Worm (Caenorhabditis elegans) whole organism, mixed stage, embryonic: ENCODE data around the gene srbc-23.

ENCODE experiments used
- M03D4.4 ChIP-seq: sonication (generic microtip); optimal IDR thresholded peaks from 2 replicates; lab custom pipeline; 2017; ENCODE audit warnings: mild to moderate bottlenecking, missing genetic modification characterization, missing compliant biosample characterization
- bed-3 ChIP-seq: fragments of 200-800 bp; sonication (Bioruptor generic); optimal IDR thresholded peaks from 3 replicates; lab custom pipeline; 2018; ENCODE audit warnings: mild to moderate bottlenecking, missing genetic modification characterization, moderate library complexity, missing compliant biosample characterization
- blmp-1 ChIP-seq: fragments of 150-350 bp; optimal IDR thresholded peaks from 2 replicates; lab custom pipeline; 2014; ENCODE audit warnings: missing biosample characterization, missing genetic modification characterization
- ceh-39 ChIP-seq: fragments of 150-350 bp; optimal IDR thresholded peaks from 2 replicates; lab custom pipeline; 2014; ENCODE audit warnings: missing biosample characterization, missing genetic modification characterization
- ceh-43 ChIP-seq: fragments of 200-800 bp; sonication (Bioruptor generic); optimal IDR thresholded peaks from 2 replicates; lab custom pipeline; 2018; ENCODE audit warnings: mild to moderate bottlenecking, missing genetic modification characterization, moderate library complexity, missing compliant biosample characterization
- ceh-83 ChIP-seq: fragments of 200-800 bp; sonication (Bioruptor generic); optimal IDR thresholded peaks from 2 replicates; lab custom pipeline; 2018; ENCODE audit warnings: mild to moderate bottlenecking, missing genetic modification characterization, missing compliant biosample characterization
- ces-1 ChIP-seq: fragments of 150-350 bp; optimal IDR thresholded peaks from 2 replicates; lab custom pipeline; 2014; ENCODE audit warnings: missing biosample characterization, missing genetic modification reagents, missing genetic modification characterization
- cnd-1 ChIP-seq: fragments of 200-800 bp; sonication (Bioruptor generic); optimal IDR thresholded peaks from 2 replicates; lab custom pipeline; 2018; ENCODE audit warnings: mild to moderate bottlenecking, missing genetic modification characterization, missing compliant biosample characterization
- elt-1 ChIP-seq: sonication (generic microtip); optimal IDR thresholded peaks from 2 replicates; lab custom pipeline; 2017; ENCODE audit warnings: missing genetic modification characterization, mild to moderate bottlenecking, missing compliant biosample characterization, antibody characterized with exemption, moderate library complexity, borderline replicate concordance; ENCODE audit not compliant: insufficient read depth
- elt-3 ChIP-seq: fragments of 150-350 bp; optimal IDR thresholded peaks from 2 replicates; lab custom pipeline; 2014; ENCODE audit warnings: missing biosample characterization, missing genetic modification characterization
- flh-1 ChIP-seq: fragments of 200-800 bp; sonication (Bioruptor generic); optimal IDR thresholded peaks from 2 replicates; lab custom pipeline; 2018; ENCODE audit warnings: mild to moderate bottlenecking, missing genetic modification characterization, moderate library complexity, missing compliant biosample characterization
- ham-2 ChIP-seq: fragments of 200-800 bp; sonication (Bioruptor generic); optimal IDR thresholded peaks from 2 replicates; lab custom pipeline; 2018; ENCODE audit warnings: mild to moderate bottlenecking, missing genetic modification characterization, missing compliant biosample characterization
- hlh-1 ChIP-seq: fragments of 150-350 bp; optimal IDR thresholded peaks from 2 replicates; lab custom pipeline; 2014; ENCODE audit warnings: missing biosample characterization, missing genetic modification reagents, missing genetic modification characterization
- lin-13 ChIP-seq: fragments of 150-350 bp; optimal IDR thresholded peaks from 2 replicates; lab custom pipeline; 2014; ENCODE audit warnings: missing biosample characterization, missing genetic modification characterization
- lin-32 ChIP-seq: fragments of 200-800 bp; sonication (Bioruptor generic); optimal IDR thresholded peaks from 2 replicates; lab custom pipeline; 2018; ENCODE audit warnings: mild to moderate bottlenecking, missing genetic modification characterization, missing compliant biosample characterization
- lsy-2 ChIP-seq: fragments of 150-350 bp; optimal IDR thresholded peaks from 2 replicates; lab custom pipeline; 2014; ENCODE audit warnings: missing biosample characterization, missing genetic modification characterization
- mab-5 ChIP-seq: fragments of 150-350 bp; optimal IDR thresholded peaks from 2 replicates; lab custom pipeline; 2014; ENCODE audit warnings: missing biosample characterization, missing genetic modification characterization
- mep-1 ChIP-seq: fragments of 150-350 bp; optimal IDR thresholded peaks from 2 replicates; lab custom pipeline; 2017; ENCODE audit warnings: missing biosample characterization, missing genetic modification reagents, missing genetic modification characterization, inconsistent platforms
- mls-2 ChIP-seq: sonication (generic microtip); optimal IDR thresholded peaks from 2 replicates; lab custom pipeline; 2016; ENCODE audit warnings: mild to moderate bottlenecking, missing genetic modification characterization, moderate library complexity, missing compliant biosample characterization
- nhr-12 ChIP-seq: fragments of 150-350 bp; optimal IDR thresholded peaks from 2 replicates; lab custom pipeline; 2014; ENCODE audit warnings: missing biosample characterization, missing genetic modification characterization
- nhr-2 ChIP-seq: fragments of 150-350 bp; optimal IDR thresholded peaks from 2 replicates; lab custom pipeline; 2014; ENCODE audit warnings: missing biosample characterization, missing genetic modification characterization
- nhr-237 ChIP-seq: fragments of 150-350 bp; optimal IDR thresholded peaks from 2 replicates; lab custom pipeline; 2014; ENCODE audit warnings: missing biosample characterization, missing genetic modification characterization
- nhr-28 ChIP-seq: fragments of 150-350 bp; optimal IDR thresholded peaks from 2 replicates; lab custom pipeline; 2014; ENCODE audit warnings: missing biosample characterization, missing genetic modification characterization
- nhr-76 ChIP-seq: sonication (generic microtip); optimal IDR thresholded peaks from 2 replicates; lab custom pipeline; 2017; ENCODE audit warnings: missing biosample characterization, missing genetic modification characterization
- pha-4 ChIP-seq: fragments of 150-350 bp; optimal IDR thresholded peaks from 2 replicates; lab custom pipeline; 2018; ENCODE audit warnings: missing biosample characterization, missing genetic modification reagents, missing genetic modification characterization
- sem-2 ChIP-seq: fragments of 200-800 bp; sonication (Bioruptor generic); optimal IDR thresholded peaks from 2 replicates; lab custom pipeline; 2018; ENCODE audit warnings: mild to moderate bottlenecking, missing genetic modification characterization, missing compliant biosample characterization
- snpc-4 ChIP-seq: fragments of 150-350 bp; optimal IDR thresholded peaks from 2 replicates; lab custom pipeline; 2014; ENCODE audit warnings: missing biosample characterization, missing genetic modification characterization
- sptf-1 ChIP-seq: sonication (generic microtip); optimal IDR thresholded peaks from 2 replicates; lab custom pipeline; 2017; ENCODE audit warnings: mild to moderate bottlenecking, missing genetic modification characterization, moderate library complexity, missing compliant biosample characterization
- unc-120 ChIP-seq: sonication (generic microtip); optimal IDR thresholded peaks from 2 replicates; lab custom pipeline; 2017; ENCODE audit warnings: missing genetic modification characterization, missing compliant biosample characterization; ENCODE audit not compliant: poor library complexity, severe bottlenecking
- unc-39 ChIP-seq: fragments of 150-350 bp; optimal IDR thresholded peaks from 2 replicates; lab custom pipeline; 2014; ENCODE audit warnings: missing biosample characterization, missing genetic modification characterization
- unc-62 ChIP-seq: fragments of 150-350 bp; optimal IDR thresholded peaks from 2 replicates; lab custom pipeline; 2014; ENCODE audit warnings: missing biosample characterization, missing genetic modification reagents, missing genetic modification characterization
- zip-8 ChIP-seq: fragments of 150-350 bp; optimal IDR thresholded peaks from 2 replicates; lab custom pipeline; 2014; ENCODE audit warnings: missing biosample characterization, missing genetic modification characterization
- ztf-11 ChIP-seq: fragments of 150-350 bp; optimal IDR thresholded peaks from 2 replicates; lab custom pipeline; 2014; ENCODE audit warnings: missing biosample characterization, missing genetic modification characterization

The srbc-23 gene

ce11 chrV:2153274-2153673, at the start of gene srbc-23:
srbc-23 (plus strand) TSS chrV:2153574.
- TF ChIP-seq unc-62, result no peak
- TF ChIP-seq elt-1, result no peak
- TF ChIP-seq flh-1 (GFP tag; lab: Kevin White, UChicago), result no peak
- no peak for TF ChIP-seq sptf-1 (tag; lab: Kevin White, UChicago)
- no peak for TF ChIP-seq unc-39 (tag; lab: Kevin White, UChicago)
- no peak for TF ChIP-seq mep-1 (tag; lab: Kevin White, UChicago)
- no peak for TF ChIP-seq cnd-1
- TF ChIP-seq ceh-83 (GFP tag; lab: Kevin White, UChicago), result no peak
- TF ChIP-seq ces-1 (GFP tag; lab: Kevin White, UChicago), result no peak
- no peak for TF ChIP-seq nhr-76 (tag; lab: Kevin White, UChicago)
- no peak for TF ChIP-seq nhr-2 (tag; lab: Kevin White, UChicago)
- no peak for TF ChIP-seq zip-8 (tag; lab: Kevin White, UChicago)
- TF ChIP-seq mab-5 (tag; lab: Kevin White, UChicago), result no peak
- no peak for TF ChIP-seq hlh-1
- no peak for TF ChIP-seq ceh-39 (tag; lab: Kevin White, UChicago)
- no peak for TF ChIP-seq lin-13
- no peak for TF ChIP-seq bed-3 (GFP tag; lab: Kevin White, UChicago)
- TF ChIP-seq ceh-43 (GFP tag; lab: Kevin White, UChicago), result no peak
- no peak for TF ChIP-seq ham-2
- TF ChIP-seq lin-32, result no peak
- TF ChIP-seq, all 35 proteins: peak for 0

ce11 chrV:2105976-2106375, 47.4 kb upstream of the srbc-23 start, which contains the start of gene F22F7.4:
F22F7.4 (minus strand) TSS chrV:2106076.
- TF ChIP-seq nhr-12 (tag; lab: Kevin White, UChicago), result no peak
- TF ChIP-seq ham-2, result no peak
- TF ChIP-seq mep-1 (tag; lab: Kevin White, UChicago), result no peak
- no peak for TF ChIP-seq lin-32
- TF ChIP-seq snpc-4, result no peak
- no peak for TF ChIP-seq ces-1 (GFP tag; lab: Kevin White, UChicago)
- no peak for TF ChIP-seq cnd-1
- no peak for TF ChIP-seq unc-120 (tag; lab: Kevin White, UChicago)
- TF ChIP-seq lin-13, result no peak
- TF ChIP-seq ceh-83 (GFP tag; lab: Kevin White, UChicago), result no peak
- TF ChIP-seq nhr-28, result no peak
- no peak for TF ChIP-seq nhr-76 (tag; lab: Kevin White, UChicago)
- no peak for TF ChIP-seq ztf-11 (tag; lab: Kevin White, UChicago)
- no peak for TF ChIP-seq zip-8 (tag; lab: Kevin White, UChicago)
- TF ChIP-seq pha-4, result no peak
- no peak for TF ChIP-seq elt-3 (tag; lab: Kevin White, UChicago)
- TF ChIP-seq lsy-2 (tag; lab: Kevin White, UChicago), result no peak
- no peak for TF ChIP-seq ceh-43 (GFP tag; lab: Kevin White, UChicago)

ce11 chrV:2109295-2109694, 44.1 kb upstream of the srbc-23 start, which contains the start of gene ckb-4:
ckb-4 (minus strand) TSS chrV:2109434.
- TF ChIP-seq ces-1 (GFP tag; lab: Kevin White, UChicago), result peak; percentile 94
- TF ChIP-seq elt-3 (tag; lab: Kevin White, UChicago), result no peak
- no peak for TF ChIP-seq sptf-1 (tag; lab: Kevin White, UChicago)
- peak; percentile 49 for TF ChIP-seq nhr-237 (tag; lab: Kevin White, UChicago)
- TF ChIP-seq nhr-76 (tag; lab: Kevin White, UChicago), result no peak
- peak; percentile 29 for TF ChIP-seq mep-1 (tag; lab: Kevin White, UChicago)
- TF ChIP-seq ceh-39 (tag; lab: Kevin White, UChicago), result peak; percentile 10
- no peak for TF ChIP-seq cnd-1
- TF ChIP-seq ztf-11 (tag; lab: Kevin White, UChicago), result no peak
- no peak for TF ChIP-seq ham-2
- peak; percentile 43 for TF ChIP-seq pha-4
- no peak for TF ChIP-seq mab-5 (tag; lab: Kevin White, UChicago)

- TF ChIP-seq blmp-1 (tag; lab: Kevin White, UChicago) (no peak), mls-2 (no peak), cnd-1 (no peak), snpc-4 (no peak), unc-39 (tag; lab: Kevin White, UChicago) (no peak), ceh-39 (tag; lab: Kevin White, UChicago) (no peak)
Observed at ce11 chrV:2110368-2110767, 43.0 kb upstream of the srbc-23 start, which contains the start of gene F22F7.3. F22F7.3 (plus strand) TSS chrV:2110668.

ce11 chrV:2118574-2118973, 34.8 kb upstream of the srbc-23 start, which contains the start of gene bgnt-1.2:
bgnt-1.2 (minus strand) TSS chrV:2118674.
- TF ChIP-seq sem-2 (GFP tag; lab: Kevin White, UChicago), result no peak
- no peak for TF ChIP-seq elt-1
- no peak for TF ChIP-seq blmp-1 (tag; lab: Kevin White, UChicago)
- no peak for TF ChIP-seq mab-5 (tag; lab: Kevin White, UChicago)
- TF ChIP-seq M03D4.4 (tag; lab: Kevin White, UChicago), result no peak
- TF ChIP-seq snpc-4, result no peak
- TF ChIP-seq unc-62, result no peak
